Worm (Caenorhabditis elegans) whole organism, L4/young adult: Measurements from ENCODE around the gene sqst-3.

Experiments used
- W03F9.2 ChIP-seq: fragments of 150-350 bp; optimal IDR thresholded peaks from 2 replicates; lab custom pipeline; 2014; ENCODE audit warnings: missing biosample characterization, missing genetic modification characterization
- dao-5 ChIP-seq: sonication (generic microtip); optimal IDR thresholded peaks from 2 replicates; lab custom pipeline; 2016; ENCODE audit warnings: missing genotype, missing genetic modification characterization, moderate library complexity, missing compliant biosample characterization
- him-1 ChIP-seq: sonication (generic microtip); optimal IDR thresholded peaks from 2 replicates; lab custom pipeline; 2016; ENCODE audit warnings: missing genotype, missing genetic modification reagents, missing genetic modification characterization, missing compliant biosample characterization

DNA sequence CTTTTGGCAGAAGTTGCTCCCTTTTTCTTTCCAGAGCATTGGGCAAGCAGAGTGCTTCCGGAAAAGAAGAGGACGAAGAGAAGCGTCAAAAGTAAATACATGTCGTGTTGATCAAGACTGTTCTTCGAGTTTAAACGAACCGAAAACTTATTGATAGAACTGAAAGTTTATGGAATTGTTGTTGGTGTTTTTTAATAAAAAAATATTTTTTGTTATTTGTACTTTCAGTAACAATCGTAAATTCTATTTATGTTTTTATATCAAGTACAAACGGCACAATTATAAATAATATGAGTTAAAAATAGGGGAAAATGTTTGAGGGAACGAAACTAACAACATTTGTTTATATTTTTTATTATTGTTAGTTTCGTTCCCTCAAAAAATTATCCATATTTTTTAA lies 27.1 kb downstream of the sqst-3 start, which contains the start of gene F21D9.3:
- no peak for TF ChIP-seq dao-5 (tag; lab: Kevin White, UChicago)
- no peak for TF ChIP-seq W03F9.2 (tag; lab: Kevin White, UChicago)
- TF ChIP-seq him-1, result no peak
